Worm (Caenorhabditis elegans) whole organism, mixed stage, embryonic: ENCODE measurements around the gene hpo-31.

Experiments used
- nhr-12 ChIP-seq: fragments of 150-350 bp; optimal IDR thresholded peaks from 2 replicates; lab custom pipeline; 2014; ENCODE audit warnings: missing biosample characterization, missing genetic modification characterization
- nhr-28 ChIP-seq: fragments of 150-350 bp; optimal IDR thresholded peaks from 2 replicates; lab custom pipeline; 2014; ENCODE audit warnings: missing biosample characterization, missing genetic modification characterization
- snpc-4 ChIP-seq: fragments of 150-350 bp; optimal IDR thresholded peaks from 2 replicates; lab custom pipeline; 2014; ENCODE audit warnings: missing biosample characterization, missing genetic modification characterization

- TF ChIP-seq snpc-4 (no peak), nhr-28 (tag; lab: Kevin White, UChicago) (no peak), nhr-12 (no peak)
Measured at ce11 chrV:13837173-13837572, 14.3 kb downstream of the hpo-31 start, which contains the start of gene srx-128.
